Worm (Caenorhabditis elegans): Measurements from ENCODE around the gene tbx-34.

The tbx-34 gene

DNA sequence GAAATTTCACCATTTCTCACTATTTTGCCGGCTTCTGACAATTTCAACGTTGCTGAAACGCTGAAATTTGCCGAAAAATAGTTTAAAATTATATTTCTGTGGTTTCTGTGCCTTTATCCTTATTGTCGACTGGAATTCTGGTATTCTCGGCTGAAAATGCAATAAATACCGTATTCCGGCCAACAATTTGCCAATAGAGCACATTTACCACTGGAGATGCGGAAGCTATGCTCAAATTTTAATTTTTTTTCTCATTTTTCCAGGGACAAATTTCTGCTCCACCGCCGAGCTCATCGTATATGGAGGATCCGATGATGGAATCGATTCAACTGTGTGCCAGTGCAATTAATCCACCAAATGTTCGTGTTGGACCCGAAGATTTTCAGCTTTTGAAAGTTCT lies 28.5 kb upstream of the tbx-34 start:
- TF ChIP-seq hmg-4 (GFP tag; optimal IDR thresholded peaks at IDR 0.05) (no peak), hnd-1 (tag; optimal IDR thresholded peaks at IDR 0.05) (no peak), F13C5.2 (tag; optimal IDR thresholded peaks at IDR 0.05) (no peak), sea-1 (GFP tag; conservative IDR thresholded peaks at IDR 0.05) (no peak), ama-1 (optimal IDR thresholded peaks at IDR 0.05) (no peak), flt-1 (GFP tag; IDR thresholded peaks at IDR 0.05) (no peak), tra-4 (tag; optimal IDR thresholded peaks at IDR 0.05) (no peak), tbx-11 (GFP tag; IDR thresholded peaks at IDR 0.05) (no peak), aly-1 (tag; optimal IDR thresholded peaks at IDR 0.05) (no peak), tbx-37 (GFP tag; conservative IDR thresholded peaks at IDR 0.05) (no peak), ets-7 (tag; optimal IDR thresholded peaks at IDR 0.05) (no peak), B0310.2 (tag; optimal IDR thresholded peaks at IDR 0.05) (no peak), scrt-1 (GFP tag; IDR thresholded peaks at IDR 0.05) (no peak), ceh-36 (tag; optimal IDR thresholded peaks at IDR 0.05) (no peak)

DNA sequence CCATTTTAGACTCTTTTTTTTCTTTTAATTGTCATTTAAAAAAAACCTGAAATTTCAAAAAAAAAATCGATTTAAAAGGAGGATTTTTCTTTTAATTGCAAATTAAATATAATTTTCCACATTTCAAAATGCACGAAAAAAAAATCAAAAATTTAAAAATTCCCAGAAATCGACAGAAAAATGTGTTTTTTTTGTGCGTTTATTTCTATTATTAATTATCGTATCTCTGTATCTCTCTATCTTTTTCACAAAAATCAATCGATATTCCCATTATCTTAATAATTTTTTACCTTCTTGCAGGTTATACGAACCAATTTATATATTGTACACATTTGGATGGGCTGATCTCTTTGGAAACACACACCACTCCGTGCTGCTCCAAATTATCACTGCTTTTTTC lies 26.8 kb upstream of the tbx-34 start, which contains the start of gene rsks-1:
Gene rsks-1 (plus strand): TSS at position 301 of the 400 bp plus-strand sequence.
- no peak for TF ChIP-seq pes-1 (GFP tag; IDR thresholded peaks at IDR 0.05)
- no peak for TF ChIP-seq hnd-1 (tag; optimal IDR thresholded peaks at IDR 0.05)
- no peak for TF ChIP-seq ceh-13 (GFP tag; optimal IDR thresholded peaks at IDR 0.05)
- TF ChIP-seq ets-7 (tag; optimal IDR thresholded peaks at IDR 0.05) = no peak
- no peak for TF ChIP-seq scrt-1 (GFP tag; IDR thresholded peaks at IDR 0.05)

DNA sequence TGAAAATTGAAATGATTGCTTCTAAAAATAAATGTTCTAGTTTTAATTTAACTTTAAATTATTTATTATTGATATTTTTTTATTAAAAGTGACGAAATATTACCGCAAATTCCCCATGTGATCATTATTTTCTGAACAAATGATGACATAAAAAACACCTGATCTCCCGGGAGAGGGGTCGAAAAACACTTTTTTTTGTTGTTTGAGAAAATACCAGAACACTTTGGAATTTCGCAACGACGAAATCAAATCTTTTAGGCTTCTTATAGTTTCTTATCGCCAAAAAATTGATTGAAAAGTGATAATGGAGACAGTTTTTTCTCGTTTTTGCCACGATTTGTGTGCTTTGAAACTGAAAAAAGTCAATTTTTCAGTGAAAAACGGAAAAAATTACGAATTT lies 26.3 kb upstream of the tbx-34 start:
- no peak for TF ChIP-seq aly-1 (tag; optimal IDR thresholded peaks at IDR 0.05)
- no peak for TF ChIP-seq scrt-1 (GFP tag; IDR thresholded peaks at IDR 0.05)
- TF ChIP-seq ets-7 (tag; optimal IDR thresholded peaks at IDR 0.05) = no peak
- TF ChIP-seq ama-1 (optimal IDR thresholded peaks at IDR 0.05) = no peak
- TF ChIP-seq hmbx-1 (tag; optimal IDR thresholded peaks at IDR 0.05) = no peak
- TF ChIP-seq B0310.2 (tag; optimal IDR thresholded peaks at IDR 0.05) = no peak
- no peak for TF ChIP-seq tra-4 (tag; optimal IDR thresholded peaks at IDR 0.05)
- no peak for TF ChIP-seq hnd-1 (tag; optimal IDR thresholded peaks at IDR 0.05)
- no peak for TF ChIP-seq F13C5.2 (tag; optimal IDR thresholded peaks at IDR 0.05)
- TF ChIP-seq ceh-36 (tag; optimal IDR thresholded peaks at IDR 0.05) = no peak
- TF ChIP-seq ceh-13 (GFP tag; optimal IDR thresholded peaks at IDR 0.05) = no peak
- no peak for TF ChIP-seq tbx-11 (GFP tag; IDR thresholded peaks at IDR 0.05)
- TF ChIP-seq sea-1 (GFP tag; conservative IDR thresholded peaks at IDR 0.05) = no peak
- TF ChIP-seq tbx-37 (GFP tag; conservative IDR thresholded peaks at IDR 0.05) = no peak
- no peak for TF ChIP-seq flt-1 (GFP tag; IDR thresholded peaks at IDR 0.05)
- TF ChIP-seq pes-1 (GFP tag; IDR thresholded peaks at IDR 0.05) = no peak
- TF ChIP-seq hmg-4 (GFP tag; optimal IDR thresholded peaks at IDR 0.05) = no peak

DNA sequence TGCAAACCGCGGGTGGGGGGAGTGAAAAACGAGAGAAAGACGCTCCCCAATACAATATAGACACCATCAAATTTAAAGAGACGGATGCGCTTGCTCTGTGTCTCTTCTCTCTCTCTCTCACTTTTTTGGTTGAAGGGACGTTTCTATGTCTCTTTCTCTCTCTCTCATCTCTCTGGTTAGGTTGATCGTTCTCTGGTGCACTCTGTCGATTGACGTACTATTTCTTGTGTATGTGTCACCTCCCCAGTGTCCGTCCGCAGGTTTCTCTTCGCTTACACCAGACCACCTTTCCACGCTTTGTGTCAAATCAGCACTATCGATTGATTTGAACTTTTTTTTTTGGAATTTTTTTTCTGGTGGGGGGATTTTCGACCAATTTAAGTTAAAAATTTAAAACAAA lies 25.4 kb upstream of the tbx-34 start:
- no peak for TF ChIP-seq pes-1 (GFP tag; IDR thresholded peaks at IDR 0.05)

DNA sequence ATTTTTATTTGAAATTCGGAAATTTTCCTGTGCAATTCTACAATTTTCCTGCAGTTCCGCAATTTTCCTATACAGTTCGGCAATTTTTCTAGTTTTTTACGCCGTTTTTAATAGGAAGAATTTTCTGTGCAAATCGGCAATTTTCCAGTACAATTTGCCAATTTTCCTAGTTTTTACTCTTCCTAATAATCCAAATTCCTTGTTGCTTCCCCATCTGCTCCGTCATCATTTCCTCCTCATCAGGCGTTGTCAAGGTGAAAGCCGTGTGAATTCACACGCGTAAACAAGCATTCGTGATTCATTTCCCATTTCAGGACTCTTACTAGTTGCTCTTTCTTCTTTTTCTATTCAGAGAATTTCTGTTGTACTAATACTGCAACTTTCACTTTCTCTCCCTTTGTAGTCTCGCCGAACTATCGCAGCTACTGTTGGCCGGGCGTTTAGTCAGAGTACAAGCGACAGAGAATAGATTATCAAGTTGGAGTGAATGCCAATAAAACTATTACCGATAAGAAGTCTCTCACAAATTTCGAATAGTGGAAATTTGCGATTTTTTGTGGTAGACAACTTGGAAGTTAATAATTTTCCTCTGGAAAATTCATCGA lies 23.6 kb upstream of the tbx-34 start:
- no peak for TF ChIP-seq aly-1 (tag; optimal IDR thresholded peaks at IDR 0.05)
- no peak for TF ChIP-seq F13C5.2 (tag; optimal IDR thresholded peaks at IDR 0.05)
- TF ChIP-seq tbx-11 (GFP tag; IDR thresholded peaks at IDR 0.05) = no peak
- no peak for TF ChIP-seq hmg-4 (GFP tag; optimal IDR thresholded peaks at IDR 0.05)
- TF ChIP-seq ets-7 (tag; optimal IDR thresholded peaks at IDR 0.05) = no peak
- TF ChIP-seq flt-1 (GFP tag; IDR thresholded peaks at IDR 0.05) = no peak
- no peak for TF ChIP-seq tra-4 (tag; optimal IDR thresholded peaks at IDR 0.05)
- TF ChIP-seq sea-1 (GFP tag; conservative IDR thresholded peaks at IDR 0.05) = no peak
- TF ChIP-seq hmbx-1 (tag; optimal IDR thresholded peaks at IDR 0.05) = no peak
- no peak for TF ChIP-seq ceh-36 (tag; optimal IDR thresholded peaks at IDR 0.05)
- TF ChIP-seq B0310.2 (tag; optimal IDR thresholded peaks at IDR 0.05) = no peak
- no peak for TF ChIP-seq scrt-1 (GFP tag; IDR thresholded peaks at IDR 0.05)
- no peak for TF ChIP-seq ceh-13 (GFP tag; optimal IDR thresholded peaks at IDR 0.05)
- no peak for TF ChIP-seq tbx-37 (GFP tag; conservative IDR thresholded peaks at IDR 0.05)
- TF ChIP-seq pes-1 (GFP tag; IDR thresholded peaks at IDR 0.05) = no peak
- no peak for TF ChIP-seq hnd-1 (tag; optimal IDR thresholded peaks at IDR 0.05)
- no peak for TF ChIP-seq ama-1 (optimal IDR thresholded peaks at IDR 0.05)

DNA sequence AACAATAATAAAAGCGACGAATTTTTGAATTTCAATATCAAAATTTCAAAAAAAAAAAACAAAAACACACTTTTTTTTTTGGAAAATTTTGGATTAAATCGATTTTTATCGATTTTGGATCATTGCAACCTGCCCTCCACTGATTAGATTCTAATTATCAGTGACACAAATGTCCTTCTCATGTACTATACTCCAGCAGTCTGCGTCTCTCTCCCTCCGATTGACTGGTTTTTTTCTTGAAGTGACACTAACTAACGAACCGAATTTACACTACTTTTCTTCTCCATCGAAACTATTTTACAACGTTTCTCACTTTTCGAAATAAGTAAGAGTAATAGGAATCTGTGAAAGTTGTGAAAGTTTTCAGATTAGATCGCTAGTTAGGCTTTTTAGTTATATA lies 22.7 kb upstream of the tbx-34 start:
- TF ChIP-seq ceh-36 (tag; optimal IDR thresholded peaks at IDR 0.05) (no peak), tbx-37 (GFP tag; conservative IDR thresholded peaks at IDR 0.05) (no peak), sea-1 (GFP tag; conservative IDR thresholded peaks at IDR 0.05) (no peak), hnd-1 (tag; optimal IDR thresholded peaks at IDR 0.05) (no peak), tbx-11 (GFP tag; IDR thresholded peaks at IDR 0.05) (no peak), pes-1 (GFP tag; IDR thresholded peaks at IDR 0.05) (no peak)

DNA sequence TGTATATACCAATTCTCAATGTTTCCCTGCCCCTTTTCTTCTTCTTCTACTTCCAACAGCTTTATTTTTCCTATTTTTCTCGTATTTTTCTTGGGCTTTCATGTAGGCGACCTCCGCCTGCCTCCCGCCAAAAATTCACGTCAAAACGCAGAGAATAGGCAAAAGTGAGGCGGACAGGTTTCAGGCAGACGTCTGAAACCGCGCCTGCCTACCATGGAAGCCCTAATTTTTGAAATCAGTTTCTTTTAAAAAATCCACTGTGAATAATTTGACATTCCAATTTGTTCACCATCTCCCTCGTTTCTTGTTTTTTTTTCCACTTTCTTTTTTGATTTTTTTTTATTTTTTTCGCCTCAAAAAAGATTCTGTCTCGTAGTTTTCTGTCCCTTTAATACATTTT lies 20.7 kb upstream of the tbx-34 start:
- TF ChIP-seq tbx-11 (GFP tag; IDR thresholded peaks at IDR 0.05) = no peak
- TF ChIP-seq scrt-1 (GFP tag; IDR thresholded peaks at IDR 0.05) = no peak
- TF ChIP-seq pes-1 (GFP tag; IDR thresholded peaks at IDR 0.05) = no peak
- no peak for TF ChIP-seq F13C5.2 (tag; optimal IDR thresholded peaks at IDR 0.05)
- no peak for TF ChIP-seq B0310.2 (tag; optimal IDR thresholded peaks at IDR 0.05)
- TF ChIP-seq tbx-37 (GFP tag; conservative IDR thresholded peaks at IDR 0.05) = no peak
- no peak for TF ChIP-seq hmbx-1 (tag; optimal IDR thresholded peaks at IDR 0.05)
- no peak for TF ChIP-seq ceh-13 (GFP tag; optimal IDR thresholded peaks at IDR 0.05)
- TF ChIP-seq aly-1 (tag; optimal IDR thresholded peaks at IDR 0.05) = no peak
- TF ChIP-seq flt-1 (GFP tag; IDR thresholded peaks at IDR 0.05) = no peak
- TF ChIP-seq ets-7 (tag; optimal IDR thresholded peaks at IDR 0.05) = no peak
- TF ChIP-seq tra-4 (tag; optimal IDR thresholded peaks at IDR 0.05) = no peak
- no peak for TF ChIP-seq ceh-36 (tag; optimal IDR thresholded peaks at IDR 0.05)
- no peak for TF ChIP-seq sea-1 (GFP tag; conservative IDR thresholded peaks at IDR 0.05)
- no peak for TF ChIP-seq hmg-4 (GFP tag; optimal IDR thresholded peaks at IDR 0.05)
- no peak for TF ChIP-seq hnd-1 (tag; optimal IDR thresholded peaks at IDR 0.05)
- TF ChIP-seq ama-1 (optimal IDR thresholded peaks at IDR 0.05) = no peak

DNA sequence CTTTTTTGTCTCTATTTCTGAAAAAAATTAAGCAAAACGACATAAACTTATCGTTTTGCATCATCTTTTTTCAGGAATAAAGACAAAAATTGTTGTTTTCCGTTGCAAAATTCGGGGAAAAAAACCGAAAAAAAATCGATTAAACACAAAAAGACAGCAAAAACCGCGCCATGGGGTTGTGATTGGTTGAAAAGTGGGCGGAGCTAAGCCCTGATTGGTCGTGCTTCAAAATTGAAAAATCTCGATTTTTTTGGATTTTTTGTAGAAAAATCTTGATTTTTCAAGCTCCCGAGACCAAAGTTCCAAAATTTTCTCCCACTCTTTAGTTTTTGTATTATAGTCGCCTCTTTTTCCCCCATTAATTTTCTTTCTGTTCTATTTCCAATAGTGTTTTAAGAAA lies 20.3 kb upstream of the tbx-34 start:
- no peak for TF ChIP-seq pes-1 (GFP tag; IDR thresholded peaks at IDR 0.05)
- TF ChIP-seq sea-1 (GFP tag; conservative IDR thresholded peaks at IDR 0.05) = no peak
- TF ChIP-seq hmg-4 (GFP tag; optimal IDR thresholded peaks at IDR 0.05) = no peak
- no peak for TF ChIP-seq ets-7 (tag; optimal IDR thresholded peaks at IDR 0.05)
- no peak for TF ChIP-seq aly-1 (tag; optimal IDR thresholded peaks at IDR 0.05)
- no peak for TF ChIP-seq hnd-1 (tag; optimal IDR thresholded peaks at IDR 0.05)
- no peak for TF ChIP-seq ceh-36 (tag; optimal IDR thresholded peaks at IDR 0.05)
- TF ChIP-seq F13C5.2 (tag; optimal IDR thresholded peaks at IDR 0.05) = no peak
- TF ChIP-seq hmbx-1 (tag; optimal IDR thresholded peaks at IDR 0.05) = no peak
- no peak for TF ChIP-seq flt-1 (GFP tag; IDR thresholded peaks at IDR 0.05)
